Fruit fly (Drosophila melanogaster): ENCODE results near the gene CG13722.

The CG13722 gene

DNA sequence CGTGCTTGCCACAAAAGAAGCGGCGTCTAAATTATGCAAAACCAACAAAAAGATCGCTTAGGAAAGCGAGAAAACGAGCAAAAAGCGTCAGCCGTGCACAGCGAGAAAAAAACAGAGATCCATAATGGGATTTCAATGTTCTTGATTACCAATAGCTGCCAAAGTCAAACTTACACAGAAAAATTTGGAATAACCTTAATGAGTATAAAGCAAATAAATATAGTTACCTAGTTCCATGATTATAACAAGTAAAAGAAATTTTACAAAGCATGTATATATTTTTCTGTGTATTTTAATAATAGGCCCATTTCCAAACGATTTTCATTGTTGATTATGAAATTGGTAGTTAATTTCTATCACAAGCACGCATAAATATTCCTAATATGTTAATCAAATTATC, 43.2 kb upstream of the CG13722 start (continued):
- no peak for TF ChIP-seq chn (GFP tag; optimal IDR thresholded peaks at IDR 0.05)
- no peak for TF ChIP-seq CG8765 (GFP tag; IDR thresholded peaks at IDR 0.05)
- no peak for TF ChIP-seq BtbVII (GFP tag; optimal IDR thresholded peaks at IDR 0.05)
- no peak for TF ChIP-seq CG4707 (GFP tag; optimal IDR thresholded peaks at IDR 0.05)
- peak; percentile 0 for TF ChIP-seq Hmr (GFP tag; optimal IDR thresholded peaks at IDR 0.05)
- no peak for TF ChIP-seq CG7357 (GFP tag; IDR thresholded peaks at IDR 0.05)
- TF ChIP-seq CG12104 (GFP tag; optimal IDR thresholded peaks at IDR 0.05): peak; percentile 11
- TF ChIP-seq Fer1 (GFP tag; optimal IDR thresholded peaks at IDR 0.05): peak; percentile 2
- no peak for TF ChIP-seq Lhr (GFP tag; optimal IDR thresholded peaks at IDR 0.05)
- peak; percentile 13 for TF ChIP-seq CG8388 (GFP tag; optimal IDR thresholded peaks at IDR 0.05)
- 0 out of 2 replicates have a peak, but pooled peaks have one; percentile 15 for TF ChIP-seq E2f1 (GFP tag; IDR thresholded peaks at IDR 0.05)
- TF ChIP-seq MTF-1 (GFP tag; optimal IDR thresholded peaks at IDR 0.05; ENCODE audit: borderline replicate concordance): no peak
- TF ChIP-seq CG8478 (optimal IDR thresholded peaks at IDR 0.05): no peak
- no peak for TF ChIP-seq her (GFP tag; optimal IDR thresholded peaks at IDR 0.05)
- peak; percentile 5 for TF ChIP-seq CG17385 (GFP tag; optimal IDR thresholded peaks at IDR 0.05)
- no peak for TF ChIP-seq CG10959 (GFP tag; IDR thresholded peaks at IDR 0.05)
- TF ChIP-seq Ada2b (GFP tag; IDR thresholded peaks at IDR 0.05): peak; percentile 41; the same call in 1 of the 2 replicates
- TF ChIP-seq nom (GFP tag; optimal IDR thresholded peaks at IDR 0.05): no peak
- no peak for TF ChIP-seq CG3065 (GFP tag; optimal IDR thresholded peaks at IDR 0.05)
- 0 out of 3 replicates have a peak, but pooled peaks have one; percentile 15 for TF ChIP-seq Mrtf (GFP tag; IDR thresholded peaks at IDR 0.05)
- no peak for TF ChIP-seq E2f2 (GFP tag; IDR thresholded peaks at IDR 0.05)
- TF ChIP-seq slp2 (GFP tag; optimal IDR thresholded peaks at IDR 0.05): no peak
- TF ChIP-seq CG6813 (GFP tag; optimal IDR thresholded peaks at IDR 0.05): no peak
- TF ChIP-seq B-H1 (GFP tag; IDR thresholded peaks at IDR 0.05): peak; percentile 15; the same call in 1 of the 3 replicates
- no peak for TF ChIP-seq CG15514 (GFP tag; optimal IDR thresholded peaks at IDR 0.05)
- TF ChIP-seq pnt (GFP tag; optimal IDR thresholded peaks at IDR 0.05): no peak
- TF ChIP-seq CG7839 (tag; optimal IDR thresholded peaks at IDR 0.05): peak; percentile 56
- TF ChIP-seq CG12236 (GFP tag; optimal IDR thresholded peaks at IDR 0.05): no peak
- no peak for TF ChIP-seq CG12942 (GFP tag; optimal IDR thresholded peaks at IDR 0.05)
- TF ChIP-seq MBD-R2 (GFP tag; IDR thresholded peaks at IDR 0.05): no peak
- no peak for TF ChIP-seq twi (tag; optimal IDR thresholded peaks at IDR 0.05)
- TF ChIP-seq abd-A (tag; optimal IDR thresholded peaks at IDR 0.05): peak; percentile 71
- no peak for TF ChIP-seq zfh2 (GFP tag; optimal IDR thresholded peaks at IDR 0.05)
- TF ChIP-seq crp (GFP tag; optimal IDR thresholded peaks at IDR 0.05): no peak
- no peak for TF ChIP-seq al (GFP tag; IDR thresholded peaks at IDR 0.05)
- peak; percentile 18 for TF ChIP-seq salm (tag; optimal IDR thresholded peaks at IDR 0.05)
- TF ChIP-seq aop (GFP tag; IDR thresholded peaks at IDR 0.05): no peak
- TF ChIP-seq CG6254 (GFP tag; optimal IDR thresholded peaks at IDR 0.05): peak; percentile 32
- TF ChIP-seq Rx (GFP tag; IDR thresholded peaks at IDR 0.05): peak; percentile 41; the same call in 1 of the 2 replicates
- TF ChIP-seq CG34224 (GFP tag; IDR thresholded peaks at IDR 0.05; ENCODE audit: partially characterized antibody): no peak
- 0 out of 3 replicates have a peak, but pooled peaks have one; percentile 20 for TF ChIP-seq croc (GFP tag; conservative IDR thresholded peaks at IDR 0.05)
- TF ChIP-seq ase (GFP tag; IDR thresholded peaks at IDR 0.05): 0 out of 3 replicates have a peak, but pooled peaks have one; percentile 41
- TF ChIP-seq ci (GFP tag; IDR thresholded peaks at IDR 0.05): peak; percentile 73
- no peak for TF ChIP-seq CG31224 (GFP tag; IDR thresholded peaks at IDR 0.05)
- TF ChIP-seq Usf (GFP tag; optimal IDR thresholded peaks at IDR 0.05): no peak
- 0 out of 2 replicates have a peak, but pooled peaks have one; percentile 16 for TF ChIP-seq Nf-YA (GFP tag; IDR thresholded peaks at IDR 0.05)
- no peak for TF ChIP-seq CrebB (tag; optimal IDR thresholded peaks at IDR 0.05)
- TF ChIP-seq en (GFP tag; optimal IDR thresholded peaks at IDR 0.05): no peak
- no peak for TF ChIP-seq H15 (GFP tag; IDR thresholded peaks at IDR 0.05)
- no peak for TF ChIP-seq z (GFP tag; IDR thresholded peaks at IDR 0.05)
- no peak for TF ChIP-seq CG3281 (GFP tag; optimal IDR thresholded peaks at IDR 0.05)
- TF ChIP-seq danr (GFP tag; IDR thresholded peaks at IDR 0.05): peak; percentile 10; the same call in 1 of the 2 replicates
